Fruit fly (Drosophila melanogaster) whole organism, wandering third instar larva: Measurements from ENCODE around the gene CG16985.
A peak's percentile ranks its signal among the peaks of the same experiment; 100 is the strongest.

Experiments used
- Abd-B ChIP-seq: fragments of >200 bp; optimal IDR thresholded peaks from 2 replicates; lab custom pipeline; 2017; ENCODE audit warnings: missing biosample characterization, missing genetic modification characterization
- CG32264 ChIP-seq: fragments of 200-800 bp; sonication (Bioruptor generic); optimal IDR thresholded peaks from 2 replicates; lab custom pipeline; 2016; ENCODE audit warnings: missing biosample characterization, missing genetic modification characterization
- CG9705 ChIP-seq: fragments of 200-800 bp; sonication (Bioruptor generic); optimal IDR thresholded peaks from 2 replicates; lab custom pipeline; 2018; ENCODE audit warnings: missing biosample characterization, mild to moderate bottlenecking, missing genetic modification characterization
- CrebA ChIP-seq: fragments of 200-800 bp; sonication (Bioruptor generic); optimal IDR thresholded peaks from 2 replicates; lab custom pipeline; 2016; ENCODE audit warnings: missing biosample characterization, mild to moderate bottlenecking, missing genetic modification characterization, borderline replicate concordance
- Dfd ChIP-seq: fragments of >200 bp; optimal IDR thresholded peaks from 2 replicates; lab custom pipeline; 2017; ENCODE audit warnings: missing biosample characterization, missing genetic modification characterization
- Dif ChIP-seq: fragments of 200-275, 200-300 bp; sonication (Bioruptor generic); optimal IDR thresholded peaks from 2 replicates; lab custom pipeline; 2018; ENCODE audit warnings: missing biosample characterization, missing genetic modification characterization; ENCODE audit not compliant: partially characterized antibody
- GATAd ChIP-seq: sonication (Bioruptor generic); optimal IDR thresholded peaks from 2 replicates; lab custom pipeline; 2016; ENCODE audit warnings: missing biosample characterization, missing genetic modification characterization
- HLH106 ChIP-seq: fragments of 200-800 bp; optimal IDR thresholded peaks from 3 replicates; lab custom pipeline; 2019; ENCODE audit warnings: missing biosample characterization, mild to moderate bottlenecking, missing genetic modification characterization, moderate library complexity
- Hnf4 ChIP-seq: fragments of 200-800 bp; sonication (Bioruptor generic); optimal IDR thresholded peaks from 2 replicates; lab custom pipeline; 2016; ENCODE audit warnings: missing biosample characterization, mild to moderate bottlenecking, missing genetic modification characterization
- Hr78 ChIP-seq: fragments of >200 bp; optimal IDR thresholded peaks from 2 replicates; lab custom pipeline; 2017; ENCODE audit warnings: missing biosample characterization, missing genetic modification characterization
- Hr83 ChIP-seq: fragments of 200-300 bp; sonication (Bioruptor generic); optimal IDR thresholded peaks from 2 replicates; lab custom pipeline; 2016; ENCODE audit warnings: missing biosample characterization, mild to moderate bottlenecking, missing genetic modification characterization, moderate library complexity; ENCODE audit not compliant: poor library complexity, severe bottlenecking
- Jra ChIP-seq: sonication (Bioruptor generic); optimal IDR thresholded peaks from 2 replicates; lab custom pipeline; 2016; ENCODE audit warnings: missing biosample characterization, missing genetic modification characterization
- Myc ChIP-seq: fragments of >200 bp; optimal IDR thresholded peaks from 2 replicates; lab custom pipeline; 2017
- OdsH ChIP-seq: fragments of 200-800 bp; sonication (Bioruptor generic); optimal IDR thresholded peaks from 2 replicates; lab custom pipeline; 2016; ENCODE audit warnings: missing biosample characterization, mild to moderate bottlenecking, missing genetic modification characterization
- Rel ChIP-seq, 2 experiments: fragments of 200-800 bp; sonication (Bioruptor generic) in 1 of 2; optimal IDR thresholded peaks; 2 replicates in 1 of 2; 3 replicates in 1 of 2; lab custom pipeline; 2016 to 2019; ENCODE audit warnings: mild to moderate bottlenecking in 2 of 2, missing biosample characterization in 2 of 2, missing genetic modification characterization in 2 of 2, moderate library complexity in 1 of 2
- Sp1 ChIP-seq: fragments of 200-800 bp; sonication (Bioruptor generic); optimal IDR thresholded peaks from 3 replicates; lab custom pipeline; 2019; ENCODE audit warnings: missing biosample characterization, mild to moderate bottlenecking, missing genetic modification characterization, moderate library complexity
- Vsx2 ChIP-seq: fragments of 200-300, 225-300 bp; sonication (Bioruptor generic); optimal IDR thresholded peaks from 2 replicates; lab custom pipeline; 2018; ENCODE audit warnings: missing biosample characterization, missing genetic modification characterization; ENCODE audit not compliant: partially characterized antibody
- br ChIP-seq: fragments of 200-800 bp; sonication (Bioruptor generic); optimal IDR thresholded peaks from 2 replicates; lab custom pipeline; 2016; ENCODE audit warnings: missing biosample characterization, missing genetic modification characterization
- brk ChIP-seq: fragments of 200-800 bp; sonication (Bioruptor generic); optimal IDR thresholded peaks from 2 replicates; lab custom pipeline; 2016; ENCODE audit warnings: missing biosample characterization, mild to moderate bottlenecking, missing genetic modification characterization
- dl ChIP-seq, 2 experiments: fragments of 175-275, 200-275 bp in 1 of 2; fragments of 200-275 bp in 1 of 2; sonication (Bioruptor generic); optimal IDR thresholded peaks; lab custom pipeline; 2018; ENCODE audit warnings: mild to moderate bottlenecking in 2 of 2, missing biosample characterization in 2 of 2, missing genetic modification characterization in 2 of 2, moderate library complexity in 2 of 2; ENCODE audit not compliant: partially characterized antibody in 2 of 2, insufficient read depth in 1 of 2
- dsf ChIP-seq: sonication (Bioruptor generic); optimal IDR thresholded peaks from 2 replicates; lab custom pipeline; 2016; ENCODE audit warnings: missing biosample characterization, missing genetic modification characterization, borderline replicate concordance
- ey ChIP-seq: fragments of 200-800 bp; sonication (Bioruptor generic); optimal IDR thresholded peaks from 2 replicates; lab custom pipeline; 2016; ENCODE audit warnings: missing biosample characterization, missing genetic modification characterization
- foxo ChIP-seq, 2 experiments: fragments of 200-800 bp; sonication (Bioruptor generic); optimal IDR thresholded peaks; 2 replicates in 1 of 2; 3 replicates in 1 of 2; lab custom pipeline; 2016 to 2017; ENCODE audit warnings: missing biosample characterization in 2 of 2, missing genetic modification characterization in 2 of 2
- fru ChIP-seq: fragments of 200-800 bp; sonication (Bioruptor generic); optimal IDR thresholded peaks from 3 replicates; lab custom pipeline; 2016; ENCODE audit warnings: missing biosample characterization, mild to moderate bottlenecking, missing genetic modification characterization
- h ChIP-seq: fragments of 200-800 bp; sonication (Bioruptor generic); optimal IDR thresholded peaks from 3 replicates; lab custom pipeline; 2016; ENCODE audit warnings: missing biosample characterization, mild to moderate bottlenecking, missing genetic modification characterization
- lola ChIP-seq: fragments of >200 bp; optimal IDR thresholded peaks from 2 replicates; lab custom pipeline; 2017; ENCODE audit warnings: missing biosample characterization, missing genetic modification characterization
- pan ChIP-seq: fragments of >200 bp; optimal IDR thresholded peaks from 2 replicates; lab custom pipeline; 2017
- psq ChIP-seq: fragments of 200-800 bp; sonication (Bioruptor generic); optimal IDR thresholded peaks from 3 replicates; lab custom pipeline; 2017; ENCODE audit warnings: missing biosample characterization, mild to moderate bottlenecking, missing genetic modification characterization, moderate library complexity
- rgr ChIP-seq: fragments of 200-800 bp; sonication (Bioruptor generic); optimal IDR thresholded peaks from 3 replicates; lab custom pipeline; 2016; ENCODE audit warnings: missing biosample characterization, mild to moderate bottlenecking, missing genetic modification characterization
- sage ChIP-seq: fragments of 200-800 bp; sonication (Bioruptor generic); optimal IDR thresholded peaks from 2 replicates; lab custom pipeline; 2016; ENCODE audit warnings: missing biosample characterization, mild to moderate bottlenecking, missing genetic modification characterization
- sv ChIP-seq: fragments of 200-800 bp; sonication (Bioruptor generic); optimal IDR thresholded peaks from 3 replicates; lab custom pipeline; 2016; ENCODE audit warnings: missing biosample characterization, missing genetic modification characterization
- tai ChIP-seq: sonication (Bioruptor generic); optimal IDR thresholded peaks from 2 replicates; lab custom pipeline; 2016; ENCODE audit warnings: missing biosample characterization, missing genetic modification characterization
- usp ChIP-seq: fragments of >200 bp; optimal IDR thresholded peaks from 2 replicates; lab custom pipeline; 2017; ENCODE audit warnings: missing biosample characterization, missing genetic modification characterization

Gene CG16985

dm6 chr3L:2587562-2587918 is 11.6 kb upstream of the CG16985 start:
- TF ChIP-seq rgr (GFP tag; lab: Kevin White, UChicago): no peak
- TF ChIP-seq HLH106 (tag; lab: Kevin White, UChicago): no peak
- TF ChIP-seq Hnf4 (GFP tag; lab: Kevin White, UChicago): no peak
- TF ChIP-seq br (GFP tag; lab: Kevin White, UChicago): no peak
- no peak for TF ChIP-seq ey (GFP tag; lab: Kevin White, UChicago)
- TF ChIP-seq CrebA (GFP tag; lab: Kevin White, UChicago): no peak
- no peak for TF ChIP-seq Abd-B (GFP tag; lab: Kevin White, UChicago)
- TF ChIP-seq CG9705 (GFP tag; lab: Kevin White, UChicago): no peak
- TF ChIP-seq GATAd (GFP tag; lab: Kevin White, UChicago): no peak
- TF ChIP-seq OdsH (GFP tag; lab: Kevin White, UChicago): no peak
- TF ChIP-seq Hr78 (GFP tag; lab: Kevin White, UChicago): no peak
- no peak for TF ChIP-seq tai (GFP tag; lab: Kevin White, UChicago)
- TF ChIP-seq CG32264 (GFP tag; lab: Kevin White, UChicago): no peak

DNA sequence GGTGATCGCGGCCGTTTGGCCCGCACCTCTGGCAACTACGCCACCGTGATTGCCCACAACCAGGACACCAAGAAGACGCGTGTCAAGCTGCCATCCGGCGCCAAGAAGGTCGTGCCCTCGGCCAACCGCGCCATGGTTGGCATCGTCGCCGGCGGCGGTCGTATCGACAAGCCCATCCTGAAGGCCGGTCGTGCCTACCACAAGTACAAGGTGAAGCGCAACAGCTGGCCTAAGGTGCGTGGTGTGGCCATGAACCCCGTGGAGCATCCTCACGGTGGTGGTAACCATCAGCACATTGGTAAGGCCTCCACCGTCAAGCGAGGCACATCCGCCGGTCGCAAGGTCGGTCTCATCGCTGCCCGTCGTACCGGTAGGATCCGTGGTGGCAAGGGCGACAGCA is 10.8 kb upstream of the CG16985 start:
- TF ChIP-seq usp (GFP tag; lab: Kevin White, UChicago): no peak
- no peak for TF ChIP-seq tai (GFP tag; lab: Kevin White, UChicago)
- TF ChIP-seq ey (GFP tag; lab: Kevin White, UChicago): no peak
- TF ChIP-seq fru (GFP tag; lab: Kevin White, UChicago): no peak
- TF ChIP-seq psq (GFP tag; lab: Kevin White, UChicago): no peak
- no peak for TF ChIP-seq HLH106 (tag; lab: Kevin White, UChicago)
- TF ChIP-seq CrebA (GFP tag; lab: Kevin White, UChicago): no peak
- no peak for TF ChIP-seq foxo (GFP tag; optimal IDR thresholded peaks at IDR 0.05; lab: Kevin White, UChicago)
- no peak for TF ChIP-seq rgr (GFP tag; lab: Kevin White, UChicago)
- no peak for TF ChIP-seq Dfd (GFP tag; lab: Kevin White, UChicago)
- TF ChIP-seq pan (lab: Kevin White, UChicago): no peak
- no peak for TF ChIP-seq CG9705 (GFP tag; lab: Kevin White, UChicago)

- TF ChIP-seq lola (GFP tag; lab: Kevin White, UChicago) (no peak), Myc (lab: Kevin White, UChicago) (no peak), OdsH (GFP tag; lab: Kevin White, UChicago) (peak; percentile 27), Dif (no peak), sv (GFP tag; lab: Kevin White, UChicago) (peak; percentile 65), fru (GFP tag; lab: Kevin White, UChicago) (peak; percentile 45), Hnf4 (GFP tag; lab: Kevin White, UChicago) (peak; percentile 67), CG9705 (GFP tag; lab: Kevin White, UChicago) (peak; percentile 44), Hr78 (GFP tag; lab: Kevin White, UChicago) (no peak), HLH106 (tag; lab: Kevin White, UChicago) (peak; percentile 51), Abd-B (GFP tag; lab: Kevin White, UChicago) (no peak), rgr (GFP tag; lab: Kevin White, UChicago) (peak; percentile 65), sage (peak; percentile 36), h (GFP tag; lab: Kevin White, UChicago) (peak; percentile 74), Hr83 (GFP tag; lab: Kevin White, UChicago) (peak; percentile 33), Jra (GFP tag; lab: Kevin White, UChicago) (peak; percentile 24), Rel (GFP tag; optimal IDR thresholded peaks at IDR 0.05; lab: Kevin White, UChicago) (no peak), Rel (tag; optimal IDR thresholded peaks at IDR 0.05; lab: Kevin White, UChicago) (peak; percentile 67), br (GFP tag; lab: Kevin White, UChicago) (peak; percentile 41), Sp1 (GFP tag; lab: Kevin White, UChicago) (peak; percentile 48), Dfd (GFP tag; lab: Kevin White, UChicago) (no peak), foxo (GFP tag; optimal IDR thresholded peaks at IDR 0.05; lab: Kevin White, UChicago) (peak in 1 of 2 experiments; percentile 57), CG32264 (GFP tag; lab: Kevin White, UChicago) (no peak), ey (GFP tag; lab: Kevin White, UChicago) (peak; percentile 33), dl (GFP tag; optimal IDR thresholded peaks at IDR 0.05; lab: Kevin White, UChicago; ENCODE audit: insufficient read depth in 1 of 2, partially characterized antibody in 2 of 2) (no peak), brk (peak; percentile 86), Vsx2 (peak; percentile 90), psq (GFP tag; lab: Kevin White, UChicago) (peak; percentile 49), CrebA (GFP tag; lab: Kevin White, UChicago) (no peak), dsf (GFP tag; lab: Kevin White, UChicago) (peak; percentile 35)
Observed at dm6 chr3L:2589167-2589910, 9.8 kb upstream of the CG16985 start, which contains the start of gene dos. Gene dos, plus strand, starts transcription at chr3L:2589414.
